Fruit fly (Drosophila melanogaster) whole organism, embryonic: ENCODE measurements around the gene CG14246.

Experiments
- Atf6 ChIP-seq: fragments of 200-800 bp; sonication (Bioruptor generic); IDR thresholded peaks from 2 replicates; pipeline ENCODE4 v1.3.6; 2022; ENCODE audit warnings: missing biosample characterization, missing genetic modification characterization
- BEAF-32 ChIP-seq: fragments of 200-800 bp; sonication (Bioruptor generic); optimal IDR thresholded peaks from 3 replicates; lab custom pipeline; 2017; ENCODE audit warnings: missing biosample characterization, missing genetic modification characterization, mild to moderate bottlenecking, moderate library complexity, missing genetic modification reagents
- BtbVII ChIP-seq: fragments of 200-800 bp; sonication (Bioruptor generic); optimal IDR thresholded peaks from 3 replicates; lab custom pipeline; 2017; ENCODE audit warnings: missing biosample characterization, mild to moderate bottlenecking, missing genetic modification characterization
- CG11085 ChIP-seq: fragments of 200-800 bp; sonication (Bioruptor generic); IDR thresholded peaks from 2 replicates; pipeline ENCODE4 v1.3.6; 2022; ENCODE audit warnings: missing biosample characterization, missing genetic modification characterization
- CG11093 ChIP-seq: fragments of 200-800 bp; sonication (Bioruptor generic); IDR thresholded peaks from 3 replicates; pipeline ENCODE4 v1.3.6; 2022; ENCODE audit warnings: missing biosample characterization, missing genetic modification characterization
- CG14710 ChIP-seq: fragments of 200-800 bp; sonication (Bioruptor generic); optimal IDR thresholded peaks from 3 replicates; lab custom pipeline; 2019; ENCODE audit warnings: missing biosample characterization, mild to moderate bottlenecking, missing genetic modification characterization, moderate library complexity
- CG14860 ChIP-seq: fragments of 200-800 bp; sonication (Bioruptor generic); IDR thresholded peaks from 3 replicates; pipeline ENCODE4 v1.3.6; 2022; ENCODE audit warnings: missing biosample characterization, missing genetic modification characterization; ENCODE audit not compliant: partially characterized antibody
- CG17361 ChIP-seq: fragments of 200-800 bp; sonication (Bioruptor generic); IDR thresholded peaks from 3 replicates; pipeline ENCODE4 v1.3.6; 2022; ENCODE audit warnings: missing biosample characterization, missing genetic modification characterization
- CG17568 ChIP-seq: fragments of 200-800 bp; sonication (Bioruptor generic); optimal IDR thresholded peaks from 2 replicates; lab custom pipeline; 2018; ENCODE audit warnings: missing biosample characterization, mild to moderate bottlenecking, missing genetic modification characterization, moderate library complexity
- CG18476 ChIP-seq: fragments of 200-800 bp; sonication (Bioruptor generic); optimal IDR thresholded peaks from 2 replicates; lab custom pipeline; 2016; ENCODE audit warnings: missing biosample characterization, mild to moderate bottlenecking, missing genetic modification characterization
- CG18599 ChIP-seq: fragments of 200-800 bp; sonication (Bioruptor generic); optimal IDR thresholded peaks from 3 replicates; lab custom pipeline; 2017; ENCODE audit warnings: missing biosample characterization, missing genetic modification characterization, mild to moderate bottlenecking, moderate library complexity, missing genetic modification reagents
- CG2116 ChIP-seq: fragments of 200-800 bp; sonication (Bioruptor generic); optimal IDR thresholded peaks from 3 replicates; lab custom pipeline; 2018; ENCODE audit warnings: missing biosample characterization, mild to moderate bottlenecking, missing genetic modification characterization
- CG2129 ChIP-seq: fragments of 200-800 bp; sonication (Bioruptor generic); IDR thresholded peaks from 2 replicates; pipeline ENCODE4 v1.3.6; 2022; ENCODE audit warnings: missing biosample characterization, missing genetic modification characterization; ENCODE audit not compliant: partially characterized antibody
- CG2875 ChIP-seq: fragments of 200-800 bp; sonication (Bioruptor generic); optimal IDR thresholded peaks from 2 replicates; lab custom pipeline; 2017; ENCODE audit warnings: missing biosample characterization, mild to moderate bottlenecking, missing genetic modification characterization, missing genetic modification reagents
- CG30403 ChIP-seq: fragments of 200-800 bp; sonication (Bioruptor generic); optimal IDR thresholded peaks from 3 replicates; lab custom pipeline; 2016; ENCODE audit warnings: missing biosample characterization, missing genetic modification characterization
- CG31441 ChIP-seq: fragments of 200-800 bp; sonication (Bioruptor generic); IDR thresholded peaks from 2 replicates; pipeline ENCODE4 v1.3.6; 2022; ENCODE audit warnings: missing biosample characterization, missing genetic modification characterization
- CG33557 ChIP-seq: fragments of 200-800 bp; sonication (Bioruptor generic); optimal IDR thresholded peaks from 2 replicates; lab custom pipeline; 2019; ENCODE audit warnings: missing biosample characterization, mild to moderate bottlenecking, missing genetic modification characterization, moderate library complexity
- CG6791 ChIP-seq: fragments of 200-800 bp; sonication (Bioruptor generic); IDR thresholded peaks from 3 replicates; pipeline ENCODE4 v1.3.6; 2022; ENCODE audit warnings: missing biosample characterization, missing genetic modification characterization; ENCODE audit not compliant: partially characterized antibody
- CG7357 ChIP-seq: fragments of 200-800 bp; sonication (Bioruptor generic); IDR thresholded peaks from 3 replicates; pipeline ENCODE4 v1.3.6; 2022; ENCODE audit warnings: missing biosample characterization, missing genetic modification characterization
- CG7745 ChIP-seq: fragments of 200-800 bp; sonication (Bioruptor generic); optimal IDR thresholded peaks from 2 replicates; lab custom pipeline; 2018; ENCODE audit warnings: missing biosample characterization, mild to moderate bottlenecking, missing genetic modification characterization, moderate library complexity
- CG8765 ChIP-seq: fragments of 200-800 bp; sonication (Bioruptor generic); IDR thresholded peaks from 2 replicates; pipeline ENCODE4 v1.3.6; 2022; ENCODE audit warnings: missing biosample characterization, missing genetic modification characterization
- CoRest ChIP-seq: fragments of 200-800 bp; sonication (Bioruptor generic); optimal IDR thresholded peaks from 3 replicates; lab custom pipeline; 2018; ENCODE audit warnings: missing biosample characterization, mild to moderate bottlenecking, missing genetic modification characterization, moderate library complexity
- Dad ChIP-seq: fragments of 200-800 bp; sonication (Bioruptor generic); optimal IDR thresholded peaks from 3 replicates; lab custom pipeline; 2016; ENCODE audit warnings: missing biosample characterization, missing genetic modification characterization
- Dp ChIP-seq: fragments of 200-800 bp; sonication (Bioruptor generic); optimal IDR thresholded peaks from 2 replicates; lab custom pipeline; 2018; ENCODE audit warnings: missing biosample characterization, mild to moderate bottlenecking, missing genetic modification characterization, moderate library complexity
- E2f1 ChIP-seq: fragments of 200-800 bp; sonication (Bioruptor generic); IDR thresholded peaks from 2 replicates; pipeline ENCODE4 v1.3.6; 2022; ENCODE audit warnings: missing biosample characterization, missing genetic modification characterization
- E2f2 ChIP-seq: fragments of 200-800 bp; sonication (Bioruptor generic); IDR thresholded peaks from 2 replicates; pipeline ENCODE4 v1.3.6; 2022; ENCODE audit warnings: missing biosample characterization, missing genetic modification characterization
- Eip74EF ChIP-seq, 2 experiments: fragments of 200-800 bp in 1 of 2; fragments of >200 bp in 1 of 2; sonication (Bioruptor generic) in 1 of 2; optimal IDR thresholded peaks; 2 replicates each; lab custom pipeline; 2017 to 2019; ENCODE audit warnings: missing biosample characterization in 2 of 2, missing genetic modification characterization in 2 of 2, mild to moderate bottlenecking in 1 of 2, moderate library complexity in 1 of 2
- Hmx ChIP-seq: fragments of 200-800 bp; sonication (Bioruptor generic); optimal IDR thresholded peaks from 2 replicates; lab custom pipeline; 2016; ENCODE audit warnings: missing biosample characterization, missing genetic modification characterization
- NfI ChIP-seq: fragments of 200-800 bp; sonication (Bioruptor generic); optimal IDR thresholded peaks from 3 replicates; lab custom pipeline; 2018; ENCODE audit warnings: missing biosample characterization, mild to moderate bottlenecking, missing genetic modification characterization, moderate library complexity
- Rfx ChIP-seq: fragments of 200-800 bp; sonication (Bioruptor generic); IDR thresholded peaks from 2 replicates; pipeline ENCODE4 v1.3.6; 2022; ENCODE audit warnings: missing biosample characterization, missing genetic modification characterization
- Scr ChIP-seq: fragments of 200-800 bp; sonication (Bioruptor generic); IDR thresholded peaks from 2 replicates; pipeline ENCODE4 v1.3.6; 2022; ENCODE audit warnings: missing biosample characterization, missing genetic modification characterization; ENCODE audit not compliant: partially characterized antibody
- Stat92E ChIP-seq, 3 experiments: fragments of >200 bp in 2 of 3; fragments of 200-800 bp in 1 of 3; sonication (Bioruptor generic) in 1 of 3; optimal IDR thresholded peaks; 2 replicates each; lab custom pipeline; 2017 to 2019; ENCODE audit warnings: missing biosample characterization in 3 of 3, missing genetic modification characterization in 3 of 3, mild to moderate bottlenecking in 1 of 3, moderate library complexity in 1 of 3
- YL-1 ChIP-seq: fragments of 200-800 bp; sonication (Bioruptor generic); optimal IDR thresholded peaks from 3 replicates; lab custom pipeline; 2017; ENCODE audit warnings: missing biosample characterization, mild to moderate bottlenecking, missing genetic modification characterization
- ara ChIP-seq: fragments of 200-800 bp; sonication (Bioruptor generic); IDR thresholded peaks from 2 replicates; pipeline ENCODE4 v1.3.6; 2022; ENCODE audit warnings: missing biosample characterization, missing genetic modification characterization
- chinmo ChIP-seq: fragments of 200-800 bp; sonication (Bioruptor generic); IDR thresholded peaks from 4 replicates; pipeline ENCODE4 v1.3.6; 2022; ENCODE audit warnings: missing biosample characterization, missing genetic modification characterization; ENCODE audit not compliant: partially characterized antibody
- crol ChIP-seq: fragments of 200-800 bp; sonication (Bioruptor generic); IDR thresholded peaks from 2 replicates; pipeline ENCODE4 v1.3.6; 2022; ENCODE audit warnings: missing biosample characterization, missing genetic modification characterization
- dimm ChIP-seq: fragments of 200-800 bp; sonication (Bioruptor generic); IDR thresholded peaks from 2 replicates; pipeline ENCODE4 v1.3.6; 2022; ENCODE audit warnings: missing biosample characterization, missing genetic modification characterization
- eve ChIP-seq, 2 experiments: fragments of >200 bp; optimal IDR thresholded peaks; 2 replicates each; lab custom pipeline; 2017; ENCODE audit warnings: missing biosample characterization in 2 of 2, missing genetic modification characterization in 2 of 2
- fd96Cb ChIP-seq: fragments of 200-800 bp; sonication (Bioruptor generic); optimal IDR thresholded peaks from 2 replicates; lab custom pipeline; 2018; ENCODE audit warnings: missing biosample characterization, mild to moderate bottlenecking, missing genetic modification characterization, moderate library complexity
- insv ChIP-seq, 2 experiments: fragments of 200-800 bp; sonication (Bioruptor generic); optimal IDR thresholded peaks; 3 replicates each; lab custom pipeline; 2016 to 2018; ENCODE audit warnings: missing biosample characterization in 2 of 2, missing genetic modification characterization in 2 of 2
- inv ChIP-seq: fragments of 200-800 bp; sonication (Bioruptor generic); IDR thresholded peaks from 2 replicates; pipeline ENCODE4 v1.3.6; 2022; ENCODE audit warnings: missing biosample characterization, missing genetic modification characterization; ENCODE audit not compliant: partially characterized antibody
- knrl ChIP-seq: fragments of 200-800 bp; sonication (Bioruptor generic); IDR thresholded peaks from 3 replicates; pipeline ENCODE4 v1.3.6; 2022; ENCODE audit warnings: missing biosample characterization, missing genetic modification characterization; ENCODE audit not compliant: partially characterized antibody
- sens-2 ChIP-seq: fragments of 200-800 bp; sonication (Bioruptor generic); IDR thresholded peaks from 2 replicates; pipeline ENCODE4 v1.3.6; 2022; ENCODE audit warnings: missing biosample characterization, missing genetic modification characterization
- stwl ChIP-seq: fragments of 200-800 bp; sonication (Bioruptor generic); optimal IDR thresholded peaks from 3 replicates; lab custom pipeline; 2018; ENCODE audit warnings: missing biosample characterization, mild to moderate bottlenecking, missing genetic modification characterization, moderate library complexity
- trem ChIP-seq: fragments of 200-800 bp; optimal IDR thresholded peaks from 3 replicates; lab custom pipeline; 2019; ENCODE audit warnings: missing biosample characterization, mild to moderate bottlenecking, missing genetic modification characterization, moderate library complexity
- unc-4 ChIP-seq: fragments of 200-800 bp; sonication (Bioruptor generic); IDR thresholded peaks from 2 replicates; pipeline ENCODE4 v1.3.6; 2022; ENCODE audit warnings: missing biosample characterization, missing genetic modification characterization; ENCODE audit not compliant: partially characterized antibody
- vvl ChIP-seq: fragments of 200-800 bp; sonication (Bioruptor generic); IDR thresholded peaks from 2 replicates; pipeline ENCODE4 v1.3.6; 2022; ENCODE audit warnings: missing biosample characterization, missing genetic modification characterization
- zfh1 ChIP-seq: fragments of 200-800 bp; sonication (Bioruptor generic); IDR thresholded peaks from 3 replicates; pipeline ENCODE4 v1.3.6; 2022; ENCODE audit warnings: missing biosample characterization, missing genetic modification characterization

CG14246 gene

DNA sequence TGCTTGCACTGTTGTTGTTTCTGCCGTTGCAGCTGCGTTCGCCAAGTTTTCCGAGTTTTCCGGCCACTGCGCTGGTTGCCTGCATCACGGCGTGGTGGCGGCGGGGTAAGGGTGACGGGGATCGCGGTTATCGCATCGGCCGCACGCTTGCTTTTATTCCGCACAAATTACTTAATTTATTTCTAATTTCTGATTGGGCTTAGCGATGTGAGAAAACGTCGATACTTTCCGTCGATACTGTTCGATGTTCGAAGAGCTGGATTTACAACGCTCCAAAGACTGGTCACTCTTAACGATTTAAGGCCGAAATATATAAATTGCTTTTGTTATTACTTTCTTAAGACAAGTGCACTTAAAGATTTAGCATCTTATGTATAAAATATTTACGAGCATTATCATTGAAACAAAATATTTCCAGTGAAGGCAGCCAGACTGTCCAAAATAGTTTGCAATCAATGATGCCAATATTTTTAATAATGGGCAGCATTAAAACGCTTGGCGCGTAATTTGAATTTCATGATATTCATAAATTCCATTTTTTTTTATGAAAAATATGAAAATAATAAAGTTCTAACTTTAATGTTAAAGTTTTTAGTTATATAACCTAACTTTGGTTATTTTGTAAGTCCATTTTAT is 2.0 kb upstream of the CG14246 start, which contains the start of gene CG6420 (continued):
- TF ChIP-seq unc-4 (GFP tag; lab: Robert Waterston, UW) (peak; percentile 89), BEAF-32 (peak; percentile 84), CG7745 (tag; lab: Kevin White, UChicago) (peak; percentile 49), Atf6 (GFP tag; lab: Robert Waterston, UW) (no peak), CG8765 (GFP tag; lab: Robert Waterston, UW) (no peak), Rfx (GFP tag; lab: Robert Waterston, UW) (peak; percentile 31; the same call in 1 of the 2 replicates), Dad (GFP tag; lab: Kevin White, UChicago) (peak; percentile 16), CG11093 (GFP tag; lab: Robert Waterston, UW) (no peak), Hmx (GFP tag; lab: Kevin White, UChicago) (no peak), CG2116 (peak; percentile 29), Dp (peak; percentile 87), Scr (GFP tag; lab: Robert Waterston, UW) (peak; percentile 89), E2f1 (GFP tag; lab: Robert Waterston, UW) (no peak), CoRest (tag; lab: Kevin White, UChicago) (peak; percentile 5), CG14710 (tag; lab: Kevin White, UChicago) (peak; percentile 41), CG18599 (no peak), NfI (no peak), fd96Cb (tag; lab: Kevin White, UChicago) (no peak), CG14860 (GFP tag; lab: Robert Waterston, UW) (peak; percentile 62), CG31441 (GFP tag; lab: Robert Waterston, UW) (0 out of 2 replicates have a peak, but pooled peaks have one; percentile 16), BtbVII (GFP tag; lab: Kevin White, UChicago) (no peak), CG17361 (GFP tag; lab: Robert Waterston, UW) (no peak; the same call in 2 of the 3 replicates), stwl (tag; lab: Kevin White, UChicago) (peak; percentile 46), Stat92E (GFP tag; optimal IDR thresholded peaks at IDR 0.05; lab: Kevin White, UChicago) (peak in 1 of 3 experiments; percentile 32), vvl (GFP tag; lab: Robert Waterston, UW) (no peak), zfh1 (GFP tag; lab: Robert Waterston, UW) (no peak), ara (GFP tag; lab: Robert Waterston, UW) (no peak), eve (GFP tag; optimal IDR thresholded peaks at IDR 0.05; lab: Kevin White, UChicago) (no peak), sens-2 (no peak), knrl (GFP tag; lab: Robert Waterston, UW) (peak; percentile 88), crol (GFP tag; lab: Robert Waterston, UW) (peak; percentile 61), E2f2 (GFP tag; lab: Robert Waterston, UW) (peak; percentile 98), CG6791 (peak; percentile 91), insv (GFP tag; optimal IDR thresholded peaks at IDR 0.05; lab: Kevin White, UChicago) (peak in 1 of 2 experiments; percentile 81), CG30403 (GFP tag; lab: Kevin White, UChicago) (no peak), trem (tag; lab: Kevin White, UChicago) (peak; percentile 27), chinmo (GFP tag; lab: Robert Waterston, UW) (peak; percentile 74; the same call in 3 of the 4 replicates), CG33557 (GFP tag; lab: Kevin White, UChicago) (no peak), CG11085 (GFP tag; lab: Robert Waterston, UW) (no peak), inv (GFP tag; lab: Robert Waterston, UW) (peak; percentile 86), YL-1 (GFP tag; lab: Kevin White, UChicago) (peak; percentile 32), CG18476 (no peak), CG2875 (GFP tag; lab: Kevin White, UChicago) (no peak), CG17568 (GFP tag; lab: Kevin White, UChicago) (no peak), Eip74EF (GFP tag; optimal IDR thresholded peaks at IDR 0.05; lab: Kevin White, UChicago) (no peak), dimm (GFP tag; lab: Robert Waterston, UW) (no peak), CG7357 (GFP tag; lab: Robert Waterston, UW) (no peak), CG2129 (GFP tag; lab: Robert Waterston, UW) (peak; percentile 57; the same call in 1 of the 2 replicates)
